Worm (Caenorhabditis elegans) whole organism, L1 larva: ENCODE results near the gene tag-77.
A peak's percentile ranks its signal among the peaks of the same experiment; 100 is the strongest.

Source experiments
- Y116A8C.19 ChIP-seq: sonication (generic microtip); optimal IDR thresholded peaks from 2 replicates; lab custom pipeline; 2016; ENCODE audit warnings: missing compliant biosample characterization, missing genetic modification characterization, borderline replicate concordance
- blmp-1 ChIP-seq: fragments of 150-350 bp; optimal IDR thresholded peaks from 2 replicates; lab custom pipeline; 2014; ENCODE audit warnings: missing biosample characterization, missing genetic modification characterization
- ceh-63 ChIP-seq: fragments of 200-800 bp; sonication (Bioruptor generic); optimal IDR thresholded peaks from 2 replicates; lab custom pipeline; 2018; ENCODE audit warnings: mild to moderate bottlenecking, missing genetic modification characterization, missing compliant biosample characterization
- ceh-88 ChIP-seq: fragments of 200-800 bp; sonication (Bioruptor generic); IDR thresholded peaks from 2 replicates; pipeline ENCODE4 v1.3.6; 2022; ENCODE audit warnings: missing genetic modification characterization, missing compliant biosample characterization
- ceh-90 ChIP-seq: sonication (generic microtip); optimal IDR thresholded peaks from 2 replicates; lab custom pipeline; 2016; ENCODE audit warnings: missing genetic modification characterization, missing compliant biosample characterization
- ces-1 ChIP-seq: fragments of 150-350 bp; optimal IDR thresholded peaks from 2 replicates; lab custom pipeline; 2014; ENCODE audit warnings: missing biosample characterization, missing genetic modification reagents, missing genetic modification characterization
- egl-13 ChIP-seq: sonication (generic microtip); optimal IDR thresholded peaks from 2 replicates; lab custom pipeline; 2016; ENCODE audit warnings: missing genotype, missing genetic modification reagents, missing genetic modification characterization, missing compliant biosample characterization
- elt-2 ChIP-seq: sonication (generic microtip); optimal IDR thresholded peaks from 2 replicates; lab custom pipeline; 2016; ENCODE audit warnings: missing genetic modification characterization, mild to moderate bottlenecking, inconsistent platforms, missing compliant biosample characterization, missing genetic modification reagents
- ets-5 ChIP-seq: fragments of 200-800 bp; sonication (Bioruptor generic); IDR thresholded peaks from 2 replicates; pipeline ENCODE4 v1.3.6; 2022; ENCODE audit warnings: missing genetic modification characterization, missing compliant biosample characterization
- fos-1 ChIP-seq: fragments of 150-350 bp; optimal IDR thresholded peaks from 2 replicates; lab custom pipeline; 2014; ENCODE audit warnings: missing biosample characterization, missing genetic modification characterization
- grh-1 ChIP-seq: fragments of 200-800 bp; sonication (Bioruptor generic); IDR thresholded peaks from 2 replicates; pipeline ENCODE4 v1.3.6; 2022; ENCODE audit warnings: missing genetic modification reagents, missing genetic modification characterization, missing compliant biosample characterization
- hpl-2 ChIP-seq: fragments of 150-350 bp; optimal IDR thresholded peaks from 2 replicates; lab custom pipeline; 2014; ENCODE audit warnings: missing biosample characterization, missing genetic modification reagents, missing genetic modification characterization
- irx-1 ChIP-seq: sonication (generic microtip); optimal IDR thresholded peaks from 2 replicates; lab custom pipeline; 2016; ENCODE audit warnings: missing genetic modification characterization, missing compliant biosample characterization
- jun-1 ChIP-seq: fragments of 150-350 bp; optimal IDR thresholded peaks from 2 replicates; lab custom pipeline; 2014; ENCODE audit warnings: missing biosample characterization, missing genetic modification reagents, missing genetic modification characterization
- lin-14 ChIP-seq: fragments of 200-800 bp; sonication (Bioruptor generic); optimal IDR thresholded peaks from 2 replicates; lab custom pipeline; 2018; ENCODE audit warnings: mild to moderate bottlenecking, missing genetic modification characterization, moderate library complexity, missing compliant biosample characterization
- lin-35 ChIP-seq, 2 experiments: fragments of 150-350 bp; optimal IDR thresholded peaks; 2 replicates each; lab custom pipeline; 2014; ENCODE audit warnings: missing biosample characterization in 2 of 2, missing genetic modification characterization in 2 of 2, missing genetic modification reagents in 2 of 2
- lin-39 ChIP-seq: fragments of 150-350 bp; optimal IDR thresholded peaks from 2 replicates; lab custom pipeline; 2014; ENCODE audit warnings: missing biosample characterization, missing genetic modification reagents, missing genetic modification characterization
- lir-3 ChIP-seq: sonication (generic microtip); optimal IDR thresholded peaks from 2 replicates; lab custom pipeline; 2016; ENCODE audit warnings: mild to moderate bottlenecking, missing genetic modification characterization, moderate library complexity, missing compliant biosample characterization; ENCODE audit not compliant: poor library complexity
- mdl-1 ChIP-seq, 2 experiments: fragments of 150-350 bp; optimal IDR thresholded peaks; 2 replicates each; lab custom pipeline; 2014 to 2017; ENCODE audit warnings: missing biosample characterization in 2 of 2, missing genetic modification characterization in 2 of 2, inconsistent platforms in 1 of 2
- mep-1 ChIP-seq: fragments of 150-350 bp; optimal IDR thresholded peaks from 2 replicates; lab custom pipeline; 2014; ENCODE audit warnings: missing biosample characterization, missing genetic modification characterization
- nhr-11 ChIP-seq: fragments of 150-350 bp; optimal IDR thresholded peaks from 2 replicates; lab custom pipeline; 2014; ENCODE audit warnings: missing biosample characterization, missing genetic modification characterization
- nhr-19 ChIP-seq: fragments of 200-800 bp; sonication (Bioruptor generic); conservative IDR thresholded peaks from 2 replicates; pipeline ENCODE4 v1.3.6; 2022; ENCODE audit warnings: missing genetic modification characterization, missing compliant biosample characterization
- nhr-20 ChIP-seq: sonication (generic microtip); optimal IDR thresholded peaks from 2 replicates; lab custom pipeline; 2016; ENCODE audit warnings: mild to moderate bottlenecking, missing genetic modification characterization, missing compliant biosample characterization
- nhr-47 ChIP-seq: sonication (generic microtip); optimal IDR thresholded peaks from 2 replicates; lab custom pipeline; 2016; ENCODE audit warnings: mild to moderate bottlenecking, missing genetic modification characterization, moderate library complexity, missing compliant biosample characterization
- nhr-71 ChIP-seq: sonication (generic microtip); optimal IDR thresholded peaks from 2 replicates; lab custom pipeline; 2016; ENCODE audit warnings: mild to moderate bottlenecking, missing genetic modification characterization, moderate library complexity, missing compliant biosample characterization
- nhr-85 ChIP-seq: sonication (generic microtip); peaks from one replicate; lab custom pipeline; 2016; ENCODE audit warnings: missing genetic modification characterization, inconsistent platforms, missing compliant biosample characterization
- pag-3 ChIP-seq: sonication (generic microtip); optimal IDR thresholded peaks from 2 replicates; lab custom pipeline; 2017; ENCODE audit warnings: missing genetic modification characterization, mild to moderate bottlenecking, missing compliant biosample characterization, antibody characterized with exemption, borderline replicate concordance; ENCODE audit not compliant: insufficient read depth
- pqm-1 ChIP-seq: sonication (generic microtip); optimal IDR thresholded peaks from 3 replicates; lab custom pipeline; 2017; ENCODE audit warnings: missing biosample characterization, missing genetic modification characterization
- snpc-4 ChIP-seq: fragments of 150-350 bp; optimal IDR thresholded peaks from 2 replicates; lab custom pipeline; 2014; ENCODE audit warnings: missing biosample characterization, missing genetic modification characterization
- sup-37 ChIP-seq: fragments of 200-800 bp; sonication (Bioruptor generic); optimal IDR thresholded peaks from 2 replicates; lab custom pipeline; 2018; ENCODE audit warnings: mild to moderate bottlenecking, missing genetic modification characterization, missing compliant biosample characterization
- tbx-2 ChIP-seq: sonication (generic microtip); optimal IDR thresholded peaks from 2 replicates; lab custom pipeline; 2016; ENCODE audit warnings: missing genetic modification characterization, missing compliant biosample characterization
- unc-98 ChIP-seq: fragments of 200-800 bp; sonication (Bioruptor generic); IDR thresholded peaks from 2 replicates; pipeline ENCODE4 v1.3.6; 2022; ENCODE audit warnings: missing genetic modification characterization, missing compliant biosample characterization
- ztf-11 ChIP-seq, 2 experiments: sonication (generic microtip); optimal IDR thresholded peaks; 2 replicates each; lab custom pipeline; 2016 to 2017; ENCODE audit warnings: missing genetic modification characterization in 2 of 2, missing biosample characterization in 1 of 2, missing compliant biosample characterization in 1 of 2

tag-77 gene

DNA sequence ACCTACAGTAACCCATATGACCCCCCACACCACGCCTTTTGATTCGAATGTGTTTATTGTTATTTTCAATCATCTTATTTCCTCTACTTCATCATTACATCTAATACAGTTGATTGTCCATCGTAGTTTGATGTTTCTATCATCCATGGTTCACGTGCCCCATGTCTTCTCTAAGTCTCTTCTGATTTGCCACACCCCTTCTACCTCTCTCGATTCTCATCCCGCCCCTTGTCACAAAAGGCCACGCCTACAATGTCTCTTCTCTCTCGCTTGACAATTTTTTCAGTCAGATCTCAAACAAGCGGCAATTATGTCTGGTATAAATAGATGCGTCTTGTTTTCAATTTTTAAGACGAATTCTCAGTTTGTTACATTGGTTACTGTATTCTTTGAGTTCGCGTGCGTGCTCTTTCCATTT lies 24.7 kb upstream of the tag-77 start (continued):
- no peak for TF ChIP-seq fos-1 (tag; lab: Kevin White, UChicago)
- TF ChIP-seq mdl-1 (tag; optimal IDR thresholded peaks at IDR 0.05; lab: Kevin White, UChicago) = peak; percentile 36 to 93
- TF ChIP-seq lin-14 (GFP tag; lab: Kevin White, UChicago) = peak; percentile 77
- TF ChIP-seq irx-1 = peak; percentile 5
- TF ChIP-seq hpl-2 (GFP tag; lab: Kevin White, UChicago) = no peak
- TF ChIP-seq lin-39 = no peak
- peak; percentile 66 for TF ChIP-seq tbx-2 (tag; lab: Kevin White, UChicago)
- TF ChIP-seq nhr-47 (tag; lab: Kevin White, UChicago) = peak; percentile 21
- TF ChIP-seq grh-1 (GFP tag; lab: Robert Waterston, UW) = 0 out of 2 replicates have a peak, but pooled peaks have one; percentile 14
- no peak for TF ChIP-seq ets-5 (GFP tag; lab: Robert Waterston, UW)
- no peak for TF ChIP-seq egl-13 (tag; lab: Kevin White, UChicago)
- no peak for TF ChIP-seq jun-1 (tag; lab: Kevin White, UChicago)
- TF ChIP-seq elt-2 = peak; percentile 61
- no peak for TF ChIP-seq ceh-90 (tag; lab: Kevin White, UChicago)
- 0 out of 2 replicates have a peak, but pooled peaks have one; percentile 23 for TF ChIP-seq ceh-88 (GFP tag; lab: Robert Waterston, UW)
- TF ChIP-seq lir-3 (tag; lab: Kevin White, UChicago) = peak; percentile 5
- no peak for TF ChIP-seq snpc-4 (tag; lab: Kevin White, UChicago)
- no peak for TF ChIP-seq sup-37 (GFP tag; lab: Kevin White, UChicago)
- peak; percentile 30 for TF ChIP-seq mep-1

DNA sequence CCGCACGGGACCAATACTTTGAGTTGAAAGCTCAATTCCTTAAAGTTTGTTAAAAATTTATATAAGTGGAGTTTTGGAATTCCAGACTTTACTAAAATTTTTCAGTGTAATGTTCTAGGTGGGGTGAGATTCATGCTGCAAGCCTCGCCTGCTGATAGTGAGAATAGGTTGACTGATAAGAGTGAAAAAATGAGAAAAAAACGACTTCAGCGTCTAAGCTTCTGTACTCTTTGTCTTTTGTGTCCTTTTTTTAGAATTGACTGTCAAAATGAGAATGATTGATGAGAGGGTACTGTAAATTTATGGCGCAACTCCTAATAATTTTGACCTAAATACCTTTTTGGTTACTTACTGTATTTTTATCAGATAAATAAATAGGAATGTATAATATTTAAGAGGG lies 23.8 kb upstream of the tag-77 start:
- peak; percentile 23 for TF ChIP-seq nhr-85
- TF ChIP-seq pag-3 = no peak

ce11 chrIV:8532796-8533195 lies 22.4 kb upstream of the tag-77 start:
- no peak for TF ChIP-seq ces-1 (GFP tag; lab: Kevin White, UChicago)
- TF ChIP-seq ztf-11 (tag; optimal IDR thresholded peaks at IDR 0.05; lab: Kevin White, UChicago) = no peak
- TF ChIP-seq mep-1 = no peak
- no peak for TF ChIP-seq nhr-11 (tag; lab: Kevin White, UChicago)
- TF ChIP-seq ceh-63 (GFP tag; lab: Kevin White, UChicago) = no peak
- peak; percentile 30 for TF ChIP-seq blmp-1 (tag; lab: Kevin White, UChicago)
- peak in 1 of 2 experiments; percentile 14 for TF ChIP-seq lin-35 (GFP tag; optimal IDR thresholded peaks at IDR 0.05; lab: Kevin White, UChicago)
- peak; percentile 81 for TF ChIP-seq elt-2

ce11 chrIV:8532024-8532423 lies 21.7 kb upstream of the tag-77 start:
- TF ChIP-seq pqm-1 (tag; lab: Kevin White, UChicago) = no peak
- peak; percentile 76 for TF ChIP-seq elt-2
- TF ChIP-seq lin-35 (GFP tag; optimal IDR thresholded peaks at IDR 0.05; lab: Kevin White, UChicago) = peak in 1 of 2 experiments; percentile 36
- TF ChIP-seq nhr-71 = peak; percentile 8
- no peak for TF ChIP-seq unc-98 (GFP tag; lab: Robert Waterston, UW)
- no peak for TF ChIP-seq Y116A8C.19 (tag; lab: Kevin White, UChicago)
- 0 out of 2 replicates have a peak, but pooled peaks have one; percentile 9 for TF ChIP-seq nhr-19 (GFP tag; lab: Robert Waterston, UW)
- no peak for TF ChIP-seq fos-1 (tag; lab: Kevin White, UChicago)
- TF ChIP-seq snpc-4 (tag; lab: Kevin White, UChicago) = no peak
- TF ChIP-seq nhr-20 (tag; lab: Kevin White, UChicago) = peak; percentile 18
- TF ChIP-seq tbx-2 (tag; lab: Kevin White, UChicago) = no peak
- peak; percentile 54 for TF ChIP-seq blmp-1 (tag; lab: Kevin White, UChicago)
